Worm (Caenorhabditis elegans) whole organism, L3 larva: Measurements from ENCODE around the gene M18.6.

Source experiments
- R02D3.7 ChIP-seq: fragments of 150-350 bp; optimal IDR thresholded peaks from 2 replicates; lab custom pipeline; 2014; ENCODE audit warnings: missing biosample characterization, missing genetic modification characterization
- ZK546.5 ChIP-seq: sonication (generic microtip); optimal IDR thresholded peaks from 2 replicates; lab custom pipeline; 2017; ENCODE audit warnings: missing biosample characterization, missing genetic modification characterization
- aly-2 ChIP-seq: fragments of 150-350 bp; optimal IDR thresholded peaks from 2 replicates; lab custom pipeline; 2014; ENCODE audit warnings: missing biosample characterization, missing genetic modification characterization
- ama-1 ChIP-seq: fragments of 150-350 bp; optimal IDR thresholded peaks from 2 replicates; lab custom pipeline; 2018
- ceh-16 ChIP-seq: sonication (generic microtip); optimal IDR thresholded peaks from 2 replicates; lab custom pipeline; 2017; ENCODE audit warnings: missing biosample characterization, missing genetic modification characterization
- ceh-28 ChIP-seq: fragments of 150-350 bp; optimal IDR thresholded peaks from 2 replicates; lab custom pipeline; 2014; ENCODE audit warnings: missing biosample characterization, missing genetic modification reagents, missing genetic modification characterization
- ceh-82 ChIP-seq: fragments of 150-350 bp; optimal IDR thresholded peaks from 2 replicates; lab custom pipeline; 2014; ENCODE audit warnings: missing biosample characterization, missing genetic modification characterization
- ceh-9 ChIP-seq: sonication (generic microtip); optimal IDR thresholded peaks from 2 replicates; lab custom pipeline; 2018; ENCODE audit warnings: missing biosample characterization, missing genetic modification characterization
- daf-12 ChIP-seq: fragments of 150-350 bp; optimal IDR thresholded peaks from 2 replicates; lab custom pipeline; 2014; ENCODE audit warnings: missing biosample characterization, missing genetic modification reagents, missing genetic modification characterization
- egl-27 ChIP-seq: sonication (generic microtip); optimal IDR thresholded peaks from 4 replicates; lab custom pipeline; 2017; ENCODE audit warnings: missing biosample characterization, missing genetic modification reagents, missing genetic modification characterization
- elt-1 ChIP-seq: fragments of 150-350 bp; optimal IDR thresholded peaks from 2 replicates; lab custom pipeline; 2014; ENCODE audit warnings: missing biosample characterization, missing genetic modification characterization
- elt-2 ChIP-seq: sonication (generic microtip); optimal IDR thresholded peaks from 2 replicates; lab custom pipeline; 2016; ENCODE audit warnings: missing genetic modification reagents, mild to moderate bottlenecking, missing genetic modification characterization, missing compliant biosample characterization
- elt-3 ChIP-seq, 3 experiments: fragments of 150-350 bp in 1 of 3; sonication (generic microtip) in 2 of 3; optimal IDR thresholded peaks; 2 replicates in 2 of 3; 4 replicates in 1 of 3; lab custom pipeline; 2014 to 2017; ENCODE audit warnings: missing biosample characterization in 3 of 3, missing genetic modification characterization in 3 of 3
- eor-1 ChIP-seq, 2 experiments: fragments of 150-350 bp; optimal IDR thresholded peaks; 2 replicates each; lab custom pipeline; 2014 to 2018; ENCODE audit warnings: missing biosample characterization in 2 of 2, missing genetic modification characterization in 2 of 2
- fkh-2 ChIP-seq: fragments of 150-350 bp; optimal IDR thresholded peaks from 2 replicates; lab custom pipeline; 2014; ENCODE audit warnings: missing biosample characterization, missing genetic modification reagents, missing genetic modification characterization
- fos-1 ChIP-seq: fragments of 150-350 bp; optimal IDR thresholded peaks from 2 replicates; lab custom pipeline; 2014; ENCODE audit warnings: missing biosample characterization, missing genetic modification characterization
- hmg-11 ChIP-seq: sonication (generic microtip); optimal IDR thresholded peaks from 2 replicates; lab custom pipeline; 2016; ENCODE audit warnings: missing genetic modification characterization, missing compliant biosample characterization
- lin-15B ChIP-seq: fragments of 150-350 bp; optimal IDR thresholded peaks from 2 replicates; lab custom pipeline; 2014; ENCODE audit warnings: missing biosample characterization, missing genetic modification characterization
- lin-39 ChIP-seq: fragments of 150-350 bp; optimal IDR thresholded peaks from 2 replicates; lab custom pipeline; 2018; ENCODE audit warnings: missing biosample characterization, missing genetic modification reagents, missing genetic modification characterization
- lsy-12 ChIP-seq: sonication (generic microtip); optimal IDR thresholded peaks from 2 replicates; lab custom pipeline; 2016; ENCODE audit warnings: mild to moderate bottlenecking, missing genetic modification characterization, missing compliant biosample characterization
- mdl-1 ChIP-seq: fragments of 150-350 bp; optimal IDR thresholded peaks from 2 replicates; lab custom pipeline; 2014; ENCODE audit warnings: missing biosample characterization, missing genetic modification characterization
- mml-1 ChIP-seq: fragments of 150-350 bp; sonication (generic microtip); optimal IDR thresholded peaks from 3 replicates; lab custom pipeline; 2014; ENCODE audit warnings: missing biosample characterization, missing genetic modification characterization
- nfya-1 ChIP-seq: sonication (generic microtip); optimal IDR thresholded peaks from 2 replicates; lab custom pipeline; 2017; ENCODE audit warnings: missing genetic modification characterization, mild to moderate bottlenecking, missing compliant biosample characterization, antibody characterized with exemption, moderate library complexity; ENCODE audit not compliant: insufficient read depth
- nhr-11 ChIP-seq: fragments of 150-350 bp; optimal IDR thresholded peaks from 2 replicates; lab custom pipeline; 2014; ENCODE audit warnings: missing biosample characterization, missing genetic modification characterization
- nhr-12 ChIP-seq: fragments of 150-350 bp; optimal IDR thresholded peaks from 2 replicates; lab custom pipeline; 2014; ENCODE audit warnings: missing biosample characterization, missing genetic modification characterization
- nhr-237 ChIP-seq: fragments of 150-350 bp; optimal IDR thresholded peaks from 2 replicates; lab custom pipeline; 2014; ENCODE audit warnings: missing biosample characterization, missing genetic modification characterization
- nhr-25 ChIP-seq: sonication (generic microtip); optimal IDR thresholded peaks from 2 replicates; lab custom pipeline; 2017; ENCODE audit warnings: missing biosample characterization, missing genetic modification characterization
- nhr-28 ChIP-seq: fragments of 150-350 bp; optimal IDR thresholded peaks from 2 replicates; lab custom pipeline; 2014; ENCODE audit warnings: missing biosample characterization, missing genetic modification characterization
- nhr-43 ChIP-seq: sonication (generic microtip); optimal IDR thresholded peaks from 2 replicates; lab custom pipeline; 2016; ENCODE audit warnings: mild to moderate bottlenecking, missing genetic modification characterization, missing compliant biosample characterization; ENCODE audit not compliant: poor library complexity, severe bottlenecking
- nhr-67 ChIP-seq: fragments of 150-350 bp; optimal IDR thresholded peaks from 2 replicates; lab custom pipeline; 2014; ENCODE audit warnings: missing biosample characterization, missing genetic modification characterization
- nhr-76 ChIP-seq: fragments of 150-350 bp; sonication (generic microtip); optimal IDR thresholded peaks from 5 replicates; lab custom pipeline; 2014; ENCODE audit warnings: missing biosample characterization, missing genetic modification characterization
- nhr-77 ChIP-seq: fragments of 150-350 bp; optimal IDR thresholded peaks from 2 replicates; lab custom pipeline; 2014; ENCODE audit warnings: missing biosample characterization, missing genetic modification characterization
- pha-4 ChIP-seq: fragments of 150-350 bp; optimal IDR thresholded peaks from 2 replicates; lab custom pipeline; 2014; ENCODE audit warnings: missing biosample characterization, missing genetic modification reagents, missing genetic modification characterization
- pqm-1 ChIP-seq: fragments of 150-350 bp; optimal IDR thresholded peaks from 2 replicates; lab custom pipeline; 2017; ENCODE audit warnings: missing biosample characterization, missing genetic modification characterization, inconsistent platforms
- sea-2 ChIP-seq: fragments of 150-350 bp; sonication (generic microtip); optimal IDR thresholded peaks from 4 replicates; lab custom pipeline; 2014; ENCODE audit warnings: missing biosample characterization, missing genetic modification reagents, missing genetic modification characterization
- skn-1 ChIP-seq: fragments of 150-350 bp; optimal IDR thresholded peaks from 2 replicates; lab custom pipeline; 2014; ENCODE audit warnings: missing biosample characterization, missing genetic modification characterization
- snpc-4 ChIP-seq: fragments of 150-350 bp; optimal IDR thresholded peaks from 2 replicates; lab custom pipeline; 2014; ENCODE audit warnings: missing biosample characterization, missing genetic modification characterization
- tbx-2 ChIP-seq: sonication (generic microtip); optimal IDR thresholded peaks from 2 replicates; lab custom pipeline; 2016; ENCODE audit warnings: mild to moderate bottlenecking, missing genetic modification characterization, missing compliant biosample characterization
- unc-39 ChIP-seq: sonication (generic microtip); optimal IDR thresholded peaks from 4 replicates; lab custom pipeline; 2017; ENCODE audit warnings: missing biosample characterization, missing genetic modification characterization
- zag-1 ChIP-seq: fragments of 150-350 bp; optimal IDR thresholded peaks from 2 replicates; lab custom pipeline; 2014; ENCODE audit warnings: missing biosample characterization, missing genetic modification characterization
- ztf-11 ChIP-seq: fragments of 150-350 bp; optimal IDR thresholded peaks from 2 replicates; lab custom pipeline; 2014; ENCODE audit warnings: missing biosample characterization, missing genetic modification characterization
- ztf-4 ChIP-seq: fragments of 150-350 bp; optimal IDR thresholded peaks from 2 replicates; lab custom pipeline; 2014; ENCODE audit warnings: missing biosample characterization, missing genetic modification characterization

M18.6 gene

DNA sequence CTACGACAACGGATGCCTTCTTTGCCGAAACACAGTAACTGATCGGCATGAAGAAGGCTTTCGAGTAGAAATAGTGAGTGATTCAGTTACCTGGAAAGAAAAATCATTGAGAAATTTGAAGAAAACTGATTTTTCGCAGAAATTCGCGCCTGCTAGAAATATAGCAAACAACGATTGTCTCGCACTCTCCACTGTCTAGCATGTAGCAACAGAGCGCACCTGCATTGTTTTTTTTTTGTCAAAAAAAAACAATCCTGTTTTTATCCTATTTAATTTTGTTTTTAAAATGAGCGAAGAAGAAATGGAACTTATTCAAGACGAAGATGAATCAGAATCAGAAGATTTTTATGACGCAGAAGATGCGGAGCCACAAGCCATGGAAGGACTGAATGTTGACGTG lies at the start of gene M18.6, which contains the start of gene ddb-1:
Gene M18.6 (plus strand): TSS at position 235 of the 400 bp plus-strand sequence.
Gene ddb-1 (minus strand): TSS at position 90 of the 400 bp plus-strand sequence.
- peak; percentile 81 for TF ChIP-seq pha-4
- no peak for TF ChIP-seq ZK546.5 (tag; lab: Kevin White, UChicago)
- peak; percentile 2 for TF ChIP-seq elt-2 (tag; lab: Kevin White, UChicago)
- TF ChIP-seq nhr-25, result peak; percentile 8
- TF ChIP-seq lin-39 (tag; lab: Kevin White, UChicago), result peak; percentile 30
- no peak for TF ChIP-seq daf-12
- TF ChIP-seq mdl-1 (tag; lab: Kevin White, UChicago), result no peak
- TF ChIP-seq nhr-76 (tag; lab: Kevin White, UChicago), result no peak
- TF ChIP-seq sea-2 (GFP tag; lab: Kevin White, UChicago), result no peak
- TF ChIP-seq tbx-2 (tag; lab: Kevin White, UChicago), result no peak
- TF ChIP-seq snpc-4 (tag; lab: Kevin White, UChicago), result peak; percentile 7
- TF ChIP-seq ztf-11 (tag; lab: Kevin White, UChicago), result no peak
- no peak for TF ChIP-seq fos-1 (tag; lab: Kevin White, UChicago)
- TF ChIP-seq elt-1 (tag; lab: Kevin White, UChicago), result no peak
- TF ChIP-seq nhr-77 (tag; lab: Kevin White, UChicago), result no peak
- TF ChIP-seq lin-15B (tag; lab: Kevin White, UChicago), result peak; percentile 68
- no peak for TF ChIP-seq nhr-28 (tag; lab: Kevin White, UChicago)
- no peak for TF ChIP-seq fkh-2 (tag; lab: Kevin White, UChicago)
- TF ChIP-seq lsy-12 (tag; lab: Kevin White, UChicago), result no peak
- TF ChIP-seq ceh-16 (tag; lab: Kevin White, UChicago), result no peak
- TF ChIP-seq ztf-4 (tag; lab: Kevin White, UChicago), result no peak
- no peak for TF ChIP-seq nhr-43 (tag; lab: Kevin White, UChicago)
- TF ChIP-seq ceh-82, result no peak
- TF ChIP-seq ceh-9, result no peak
- TF ChIP-seq unc-39, result no peak
- no peak for TF ChIP-seq mml-1
- TF ChIP-seq nhr-67 (tag; lab: Kevin White, UChicago), result no peak
- TF ChIP-seq ceh-28 (tag; lab: Kevin White, UChicago), result no peak
- no peak for TF ChIP-seq eor-1 (tag; optimal IDR thresholded peaks at IDR 0.05; lab: Kevin White, UChicago)
- TF ChIP-seq egl-27 (tag; lab: Kevin White, UChicago), result no peak
- TF ChIP-seq nhr-12 (tag; lab: Kevin White, UChicago), result no peak
- no peak for TF ChIP-seq zag-1
- TF ChIP-seq nfya-1 (tag; lab: Kevin White, UChicago), result peak; percentile 66
- no peak for TF ChIP-seq hmg-11 (tag; lab: Kevin White, UChicago)

DNA sequence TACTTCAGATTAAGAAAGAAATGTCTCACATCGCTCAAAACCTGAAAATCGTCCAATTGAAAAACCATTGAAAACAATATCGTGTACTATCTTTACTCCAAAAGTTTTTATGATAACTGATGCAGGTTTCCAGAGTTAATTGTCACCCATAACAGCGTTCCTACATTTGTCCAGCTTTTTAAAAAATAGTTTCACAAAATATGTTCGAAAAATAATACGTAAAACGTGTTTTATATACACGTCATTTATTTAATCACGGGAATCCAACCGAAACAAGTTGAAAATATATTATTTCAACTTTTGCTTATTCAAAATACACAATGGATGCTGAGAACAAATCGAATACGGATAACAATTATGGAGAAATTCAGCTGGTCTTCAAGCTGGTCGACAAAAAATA lies 45.6 kb upstream of the M18.6 start, which contains the start of gene K08E4.7:
Gene K08E4.7 (plus strand): TSS at position 301 of the 400 bp plus-strand sequence.
- TF ChIP-seq daf-12 (no peak), R02D3.7 (tag; lab: Kevin White, UChicago) (no peak), ama-1 (no peak), nhr-25 (no peak), nhr-67 (tag; lab: Kevin White, UChicago) (no peak), elt-3 (tag; optimal IDR thresholded peaks at IDR 0.05; lab: Kevin White, UChicago) (no peak), fkh-2 (tag; lab: Kevin White, UChicago) (no peak), nhr-76 (tag; lab: Kevin White, UChicago) (no peak), nhr-77 (tag; lab: Kevin White, UChicago) (no peak), pqm-1 (tag; lab: Kevin White, UChicago) (no peak), nhr-11 (tag; lab: Kevin White, UChicago) (no peak)

DNA sequence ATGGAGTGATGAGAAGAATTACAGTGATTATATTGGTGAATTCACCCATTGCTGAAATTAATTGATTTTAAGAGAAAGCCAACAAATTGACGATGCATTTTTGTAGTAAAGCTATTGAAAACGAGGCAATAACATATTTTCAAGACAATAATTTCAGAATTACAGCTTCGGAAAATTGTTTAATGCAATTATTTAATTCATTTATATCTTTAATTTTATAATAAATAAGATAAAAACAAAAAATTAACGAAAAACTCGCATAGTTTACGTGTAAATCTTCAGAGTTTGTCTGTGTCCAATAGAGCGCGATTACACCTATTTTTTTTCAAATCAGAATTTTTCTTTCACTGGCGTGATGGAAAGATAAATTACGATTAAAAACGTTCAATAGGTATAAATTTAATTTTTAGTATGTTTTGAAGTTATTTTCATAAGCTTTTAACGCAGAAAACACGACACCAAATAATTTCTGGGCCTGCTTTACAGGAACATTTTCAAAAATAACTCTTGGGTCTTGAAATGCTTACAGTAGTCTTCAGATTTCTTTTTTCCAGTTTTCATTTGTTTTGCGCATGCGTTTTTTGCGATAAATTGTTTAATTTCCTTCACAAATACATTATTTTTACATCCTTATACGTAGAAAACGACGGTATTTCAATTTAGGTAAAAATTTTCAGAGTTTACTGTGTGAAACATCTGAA lies 42.8 kb upstream of the M18.6 start, which contains the start of gene tmed-1:
Gene tmed-1 (minus strand): TSS at position 51 of the 701 bp plus-strand sequence.
- TF ChIP-seq mdl-1 (tag; lab: Kevin White, UChicago), result no peak
- no peak for TF ChIP-seq aly-2 (tag; lab: Kevin White, UChicago)
- no peak for TF ChIP-seq nhr-237 (tag; lab: Kevin White, UChicago)
- TF ChIP-seq fos-1 (tag; lab: Kevin White, UChicago), result no peak
- no peak for TF ChIP-seq skn-1 (tag; lab: Kevin White, UChicago)
- TF ChIP-seq fkh-2 (tag; lab: Kevin White, UChicago), result no peak
- no peak for TF ChIP-seq ama-1
- TF ChIP-seq elt-2 (tag; lab: Kevin White, UChicago), result no peak
- TF ChIP-seq hmg-11 (tag; lab: Kevin White, UChicago), result no peak
